Fruit fly (Drosophila melanogaster) whole organism, wandering third instar larva: ENCODE data around the gene Polr3E.

Experiments used
- Abd-B ChIP-seq: fragments of >200 bp; optimal IDR thresholded peaks from 2 replicates; lab custom pipeline; 2017; ENCODE audit warnings: missing biosample characterization, missing genetic modification characterization
- CG32264 ChIP-seq: fragments of 200-800 bp; sonication (Bioruptor generic); optimal IDR thresholded peaks from 2 replicates; lab custom pipeline; 2016; ENCODE audit warnings: missing biosample characterization, missing genetic modification characterization
- CG9705 ChIP-seq: fragments of 200-800 bp; sonication (Bioruptor generic); optimal IDR thresholded peaks from 2 replicates; lab custom pipeline; 2018; ENCODE audit warnings: missing biosample characterization, mild to moderate bottlenecking, missing genetic modification characterization
- CrebA ChIP-seq: fragments of 200-800 bp; sonication (Bioruptor generic); optimal IDR thresholded peaks from 2 replicates; lab custom pipeline; 2016; ENCODE audit warnings: missing biosample characterization, mild to moderate bottlenecking, missing genetic modification characterization, borderline replicate concordance
- Dfd ChIP-seq: fragments of >200 bp; optimal IDR thresholded peaks from 2 replicates; lab custom pipeline; 2017; ENCODE audit warnings: missing biosample characterization, missing genetic modification characterization
- Dif ChIP-seq: fragments of 200-275, 200-300 bp; sonication (Bioruptor generic); optimal IDR thresholded peaks from 2 replicates; lab custom pipeline; 2018; ENCODE audit warnings: missing biosample characterization, missing genetic modification characterization; ENCODE audit not compliant: partially characterized antibody
- GATAd ChIP-seq: sonication (Bioruptor generic); optimal IDR thresholded peaks from 2 replicates; lab custom pipeline; 2016; ENCODE audit warnings: missing biosample characterization, missing genetic modification characterization
- HLH106 ChIP-seq: fragments of 200-800 bp; optimal IDR thresholded peaks from 3 replicates; lab custom pipeline; 2019; ENCODE audit warnings: missing biosample characterization, mild to moderate bottlenecking, missing genetic modification characterization, moderate library complexity
- Hnf4 ChIP-seq: fragments of 200-800 bp; sonication (Bioruptor generic); optimal IDR thresholded peaks from 2 replicates; lab custom pipeline; 2016; ENCODE audit warnings: missing biosample characterization, mild to moderate bottlenecking, missing genetic modification characterization
- Hr78 ChIP-seq: fragments of >200 bp; optimal IDR thresholded peaks from 2 replicates; lab custom pipeline; 2017; ENCODE audit warnings: missing biosample characterization, missing genetic modification characterization
- Hr83 ChIP-seq: fragments of 200-300 bp; sonication (Bioruptor generic); optimal IDR thresholded peaks from 2 replicates; lab custom pipeline; 2016; ENCODE audit warnings: missing biosample characterization, mild to moderate bottlenecking, missing genetic modification characterization, moderate library complexity; ENCODE audit not compliant: poor library complexity, severe bottlenecking
- Jra ChIP-seq: sonication (Bioruptor generic); optimal IDR thresholded peaks from 2 replicates; lab custom pipeline; 2016; ENCODE audit warnings: missing biosample characterization, missing genetic modification characterization
- Mio ChIP-seq: sonication (Bioruptor generic); optimal IDR thresholded peaks from 2 replicates; lab custom pipeline; 2016; ENCODE audit warnings: missing biosample characterization, missing genetic modification characterization
- Myc ChIP-seq: fragments of >200 bp; optimal IDR thresholded peaks from 2 replicates; lab custom pipeline; 2017
- N ChIP-seq: fragments of >200 bp; optimal IDR thresholded peaks from 2 replicates; lab custom pipeline; 2018; ENCODE audit warnings: missing biosample characterization, missing external identifiers, missing genetic modification characterization
- OdsH ChIP-seq: fragments of 200-800 bp; sonication (Bioruptor generic); optimal IDR thresholded peaks from 2 replicates; lab custom pipeline; 2016; ENCODE audit warnings: missing biosample characterization, mild to moderate bottlenecking, missing genetic modification characterization
- Rel ChIP-seq, 2 experiments: fragments of 200-800 bp; sonication (Bioruptor generic) in 1 of 2; optimal IDR thresholded peaks; 2 replicates in 1 of 2; 3 replicates in 1 of 2; lab custom pipeline; 2016 to 2019; ENCODE audit warnings: mild to moderate bottlenecking in 2 of 2, missing biosample characterization in 2 of 2, missing genetic modification characterization in 2 of 2, moderate library complexity in 1 of 2
- Sp1 ChIP-seq: fragments of 200-800 bp; sonication (Bioruptor generic); optimal IDR thresholded peaks from 3 replicates; lab custom pipeline; 2019; ENCODE audit warnings: missing biosample characterization, mild to moderate bottlenecking, missing genetic modification characterization, moderate library complexity
- Vsx2 ChIP-seq: fragments of 200-300, 225-300 bp; sonication (Bioruptor generic); optimal IDR thresholded peaks from 2 replicates; lab custom pipeline; 2018; ENCODE audit warnings: missing biosample characterization, missing genetic modification characterization; ENCODE audit not compliant: partially characterized antibody
- br ChIP-seq: fragments of 200-800 bp; sonication (Bioruptor generic); optimal IDR thresholded peaks from 2 replicates; lab custom pipeline; 2016; ENCODE audit warnings: missing biosample characterization, missing genetic modification characterization
- brk ChIP-seq: fragments of 200-800 bp; sonication (Bioruptor generic); optimal IDR thresholded peaks from 2 replicates; lab custom pipeline; 2016; ENCODE audit warnings: missing biosample characterization, mild to moderate bottlenecking, missing genetic modification characterization
- dl ChIP-seq, 2 experiments: fragments of 175-275, 200-275 bp in 1 of 2; fragments of 200-275 bp in 1 of 2; sonication (Bioruptor generic); optimal IDR thresholded peaks; lab custom pipeline; 2018; ENCODE audit warnings: mild to moderate bottlenecking in 2 of 2, missing biosample characterization in 2 of 2, missing genetic modification characterization in 2 of 2, moderate library complexity in 2 of 2; ENCODE audit not compliant: partially characterized antibody in 2 of 2, insufficient read depth in 1 of 2
- dmrt93B ChIP-seq: fragments of 200-800 bp; sonication (Bioruptor generic); optimal IDR thresholded peaks from 2 replicates; lab custom pipeline; 2018; ENCODE audit warnings: missing biosample characterization, mild to moderate bottlenecking, missing genetic modification characterization
- dsf ChIP-seq: sonication (Bioruptor generic); optimal IDR thresholded peaks from 2 replicates; lab custom pipeline; 2016; ENCODE audit warnings: missing biosample characterization, missing genetic modification characterization, borderline replicate concordance
- ey ChIP-seq: fragments of 200-800 bp; sonication (Bioruptor generic); optimal IDR thresholded peaks from 2 replicates; lab custom pipeline; 2016; ENCODE audit warnings: missing biosample characterization, missing genetic modification characterization
- foxo ChIP-seq, 2 experiments: fragments of 200-800 bp; sonication (Bioruptor generic); optimal IDR thresholded peaks; 2 replicates in 1 of 2; 3 replicates in 1 of 2; lab custom pipeline; 2016 to 2017; ENCODE audit warnings: missing biosample characterization in 2 of 2, missing genetic modification characterization in 2 of 2
- fru ChIP-seq: fragments of 200-800 bp; sonication (Bioruptor generic); optimal IDR thresholded peaks from 3 replicates; lab custom pipeline; 2016; ENCODE audit warnings: missing biosample characterization, mild to moderate bottlenecking, missing genetic modification characterization
- h ChIP-seq: fragments of 200-800 bp; sonication (Bioruptor generic); optimal IDR thresholded peaks from 3 replicates; lab custom pipeline; 2016; ENCODE audit warnings: missing biosample characterization, mild to moderate bottlenecking, missing genetic modification characterization
- jim ChIP-seq: fragments of 175-275, 200-325 bp; sonication (Bioruptor generic); optimal IDR thresholded peaks from 2 replicates; lab custom pipeline; 2016; ENCODE audit warnings: missing biosample characterization, mild to moderate bottlenecking, missing genetic modification characterization
- lola ChIP-seq: fragments of >200 bp; optimal IDR thresholded peaks from 2 replicates; lab custom pipeline; 2017; ENCODE audit warnings: missing biosample characterization, missing genetic modification characterization
- pan ChIP-seq: fragments of >200 bp; optimal IDR thresholded peaks from 2 replicates; lab custom pipeline; 2017
- psq ChIP-seq: fragments of 200-800 bp; sonication (Bioruptor generic); optimal IDR thresholded peaks from 3 replicates; lab custom pipeline; 2017; ENCODE audit warnings: missing biosample characterization, mild to moderate bottlenecking, missing genetic modification characterization, moderate library complexity
- rgr ChIP-seq: fragments of 200-800 bp; sonication (Bioruptor generic); optimal IDR thresholded peaks from 3 replicates; lab custom pipeline; 2016; ENCODE audit warnings: missing biosample characterization, mild to moderate bottlenecking, missing genetic modification characterization
- sage ChIP-seq: fragments of 200-800 bp; sonication (Bioruptor generic); optimal IDR thresholded peaks from 2 replicates; lab custom pipeline; 2016; ENCODE audit warnings: missing biosample characterization, mild to moderate bottlenecking, missing genetic modification characterization
- sv ChIP-seq: fragments of 200-800 bp; sonication (Bioruptor generic); optimal IDR thresholded peaks from 3 replicates; lab custom pipeline; 2016; ENCODE audit warnings: missing biosample characterization, missing genetic modification characterization
- tai ChIP-seq: sonication (Bioruptor generic); optimal IDR thresholded peaks from 2 replicates; lab custom pipeline; 2016; ENCODE audit warnings: missing biosample characterization, missing genetic modification characterization
- usp ChIP-seq: fragments of >200 bp; optimal IDR thresholded peaks from 2 replicates; lab custom pipeline; 2017; ENCODE audit warnings: missing biosample characterization, missing genetic modification characterization
- woc ChIP-seq: sonication (Bioruptor generic); optimal IDR thresholded peaks from 2 replicates; lab custom pipeline; 2016; ENCODE audit warnings: missing biosample characterization, mild to moderate bottlenecking, missing genetic modification characterization

The Polr3E gene

DNA sequence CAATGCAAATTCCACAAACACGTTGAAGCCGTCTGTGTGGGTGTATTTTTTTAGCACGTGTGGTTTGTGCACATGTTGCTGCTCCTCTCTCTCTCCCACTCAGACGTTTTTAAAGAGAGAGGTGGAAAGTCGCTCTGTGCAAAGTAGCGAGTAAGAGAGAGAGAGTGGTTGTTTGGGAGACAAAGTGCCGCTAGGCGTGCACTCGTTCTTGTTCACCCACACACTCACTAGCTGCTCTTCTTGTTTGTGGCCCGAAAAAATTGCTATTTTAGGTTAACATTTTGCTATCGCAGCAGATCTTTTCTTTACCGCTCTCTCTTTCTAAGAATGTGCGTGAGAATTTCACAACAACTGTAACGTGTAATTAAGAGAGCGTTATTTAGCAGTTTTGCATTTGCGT lies 22.7 kb upstream of the Polr3E start:
- TF ChIP-seq jim (GFP tag; lab: Kevin White, UChicago) (no peak), Rel (GFP tag; optimal IDR thresholded peaks at IDR 0.05; lab: Kevin White, UChicago) (no peak), Rel (tag; optimal IDR thresholded peaks at IDR 0.05; lab: Kevin White, UChicago) (peak; percentile 11), Dif (GFP tag; lab: Kevin White, UChicago) (peak; percentile 94), Vsx2 (GFP tag; lab: Kevin White, UChicago) (peak; percentile 58), dl (GFP tag; optimal IDR thresholded peaks at IDR 0.05; lab: Kevin White, UChicago; ENCODE audit: insufficient read depth in 1 of 2, partially characterized antibody in 2 of 2) (peak; percentile 84 to 94), Hnf4 (GFP tag; lab: Kevin White, UChicago) (no peak)

DNA sequence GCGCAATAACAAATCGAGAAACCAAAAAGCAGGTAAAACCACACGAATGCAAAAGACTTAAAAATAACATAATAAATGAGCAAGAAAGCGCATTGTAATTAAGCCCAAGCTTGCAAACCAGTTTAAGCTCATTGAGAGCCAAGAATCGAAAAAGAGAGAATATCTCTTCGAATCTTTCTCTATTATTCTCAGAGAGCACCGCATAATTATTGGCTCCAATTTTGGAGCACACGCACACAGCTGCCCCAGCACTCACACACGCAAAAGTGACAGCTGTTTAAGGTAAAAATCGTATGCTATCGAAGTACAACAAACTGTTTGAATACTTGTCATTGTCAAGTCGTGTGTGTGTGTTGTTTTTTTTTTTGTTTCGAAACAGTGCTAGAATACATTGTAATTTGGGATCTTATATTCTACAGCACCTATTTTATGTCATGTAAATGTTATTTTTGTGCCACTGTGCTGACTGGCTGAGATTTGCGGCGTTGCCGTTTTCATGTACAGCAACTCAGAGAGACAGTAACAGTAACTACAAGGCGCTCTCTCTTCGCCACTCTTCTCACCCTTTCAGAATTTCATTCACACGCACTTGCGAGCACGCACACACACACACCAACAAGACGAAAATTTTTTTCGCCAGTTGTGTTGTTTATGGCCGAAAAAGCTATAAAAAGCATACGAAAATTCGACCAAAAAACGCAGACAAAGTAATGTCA lies 22.1 kb upstream of the Polr3E start:
- TF ChIP-seq Jra (GFP tag; lab: Kevin White, UChicago) (peak; percentile 52), dl (GFP tag; optimal IDR thresholded peaks at IDR 0.05; lab: Kevin White, UChicago; ENCODE audit: insufficient read depth in 1 of 2, partially characterized antibody in 2 of 2) (peak; percentile 29 to 63), Rel (GFP tag; optimal IDR thresholded peaks at IDR 0.05; lab: Kevin White, UChicago) (no peak), Rel (tag; optimal IDR thresholded peaks at IDR 0.05; lab: Kevin White, UChicago) (peak; percentile 12), Mio (GFP tag; lab: Kevin White, UChicago) (no peak), Dif (GFP tag; lab: Kevin White, UChicago) (peak; percentile 70), Hr83 (no peak), Abd-B (GFP tag; lab: Kevin White, UChicago) (no peak), CG9705 (GFP tag; lab: Kevin White, UChicago) (no peak), Myc (lab: Kevin White, UChicago) (no peak), lola (GFP tag; lab: Kevin White, UChicago) (no peak), CG32264 (GFP tag; lab: Kevin White, UChicago) (peak; percentile 66), brk (peak; percentile 42), CrebA (GFP tag; lab: Kevin White, UChicago) (peak; percentile 52), sage (peak; percentile 68), h (peak; percentile 87), pan (lab: Kevin White, UChicago) (no peak), ey (GFP tag; lab: Kevin White, UChicago) (peak; percentile 79), N (no peak), tai (GFP tag; lab: Kevin White, UChicago) (no peak), rgr (peak; percentile 81), psq (GFP tag; lab: Kevin White, UChicago) (peak; percentile 85), usp (GFP tag; lab: Kevin White, UChicago) (no peak), HLH106 (tag; lab: Kevin White, UChicago) (peak; percentile 28), GATAd (GFP tag; lab: Kevin White, UChicago) (no peak), fru (peak; percentile 96), foxo (GFP tag; optimal IDR thresholded peaks at IDR 0.05; lab: Kevin White, UChicago) (peak in 1 of 2 experiments; percentile 84), OdsH (GFP tag; lab: Kevin White, UChicago) (peak; percentile 76), Hnf4 (GFP tag; lab: Kevin White, UChicago) (peak; percentile 70), br (GFP tag; lab: Kevin White, UChicago) (peak; percentile 83), Hr78 (GFP tag; lab: Kevin White, UChicago) (no peak), woc (GFP tag; lab: Kevin White, UChicago) (peak; percentile 74), Vsx2 (GFP tag; lab: Kevin White, UChicago) (peak; percentile 23), jim (GFP tag; lab: Kevin White, UChicago) (no peak), dmrt93B (GFP tag; lab: Kevin White, UChicago) (peak; percentile 31), Sp1 (GFP tag; lab: Kevin White, UChicago) (peak; percentile 35), Dfd (no peak), dsf (no peak), sv (GFP tag; lab: Kevin White, UChicago) (no peak)
